Worm (Caenorhabditis elegans): Measurements from ENCODE around the gene C40A11.7.

- TF ChIP-seq nhr-25 (tag; optimal IDR thresholded peaks at IDR 0.05) (no peak), ztf-4 (tag; optimal IDR thresholded peaks at IDR 0.05) (no peak), pha-4 (tag; optimal IDR thresholded peaks at IDR 0.05) (no peak), ceh-16 (tag; optimal IDR thresholded peaks at IDR 0.05) (no peak), nhr-76 (tag; optimal IDR thresholded peaks at IDR 0.05) (no peak), nhr-23 (tag; optimal IDR thresholded peaks at IDR 0.05) (no peak), unc-39 (tag; optimal IDR thresholded peaks at IDR 0.05) (no peak), snpc-4 (tag; optimal IDR thresholded peaks at IDR 0.05) (no peak), nhr-11 (tag; optimal IDR thresholded peaks at IDR 0.05) (no peak), ztf-11 (tag; optimal IDR thresholded peaks at IDR 0.05) (no peak)
Measured at ce11 chrII:2177735-2178134, 27.4 kb upstream of the C40A11.7 start.

All from whole organism, L3 larva.